Fruit fly (Drosophila melanogaster) whole organism, embryonic: ENCODE data around the gene Grip84.

Source experiments
- Atf-2 ChIP-seq: fragments of 200-800 bp; sonication (Bioruptor generic); optimal IDR thresholded peaks from 2 replicates; lab custom pipeline; 2016; ENCODE audit warnings: missing biosample characterization, missing genetic modification characterization
- B-H2 ChIP-seq: fragments of 200-800 bp; sonication (Bioruptor generic); optimal IDR thresholded peaks from 2 replicates; lab custom pipeline; 2018; ENCODE audit warnings: missing biosample characterization, mild to moderate bottlenecking, missing genetic modification characterization
- CG11247 ChIP-seq: fragments of 200-800 bp; sonication (Bioruptor generic); IDR thresholded peaks from 2 replicates; pipeline ENCODE4 v1.3.6; 2022; ENCODE audit warnings: missing biosample characterization, missing genetic modification characterization
- CG11456 ChIP-seq: fragments of 200-800 bp; sonication (Bioruptor generic); IDR thresholded peaks from 3 replicates; pipeline ENCODE4 v1.3.6; 2022; ENCODE audit warnings: missing biosample characterization, missing genetic modification characterization
- CG12236 ChIP-seq: fragments of 200-800 bp; sonication (Bioruptor generic); optimal IDR thresholded peaks from 2 replicates; lab custom pipeline; 2016; ENCODE audit warnings: missing biosample characterization, missing genetic modification characterization
- CG13624 ChIP-seq: fragments of 200-800 bp; sonication (Bioruptor generic); optimal IDR thresholded peaks from 2 replicates; lab custom pipeline; 2016; ENCODE audit warnings: missing biosample characterization, missing genetic modification characterization
- CG13775 ChIP-seq: fragments of 200-800 bp; sonication (Bioruptor generic); optimal IDR thresholded peaks from 3 replicates; lab custom pipeline; 2017; ENCODE audit warnings: missing biosample characterization, mild to moderate bottlenecking, missing genetic modification characterization
- CG16863 ChIP-seq: fragments of 200-800 bp; sonication (Bioruptor generic); optimal IDR thresholded peaks from 3 replicates; lab custom pipeline; 2016; ENCODE audit warnings: missing biosample characterization, missing genetic modification characterization
- CG17328 ChIP-seq: fragments of 200-800 bp; sonication (Bioruptor generic); IDR thresholded peaks from 2 replicates; pipeline ENCODE4 v1.3.6; 2022; ENCODE audit warnings: missing biosample characterization, missing genetic modification characterization
- CG18619 ChIP-seq: fragments of 200-800 bp; sonication (Bioruptor generic); optimal IDR thresholded peaks from 3 replicates; lab custom pipeline; 2017; ENCODE audit warnings: missing biosample characterization, mild to moderate bottlenecking, missing genetic modification characterization
- CG2116 ChIP-seq: fragments of 200-800 bp; sonication (Bioruptor generic); optimal IDR thresholded peaks from 3 replicates; lab custom pipeline; 2018; ENCODE audit warnings: missing biosample characterization, mild to moderate bottlenecking, missing genetic modification characterization
- CG2678 ChIP-seq: fragments of 200-800 bp; sonication (Bioruptor generic); optimal IDR thresholded peaks from 3 replicates; lab custom pipeline; 2019; ENCODE audit warnings: missing biosample characterization, mild to moderate bottlenecking, missing genetic modification characterization, moderate library complexity
- CG3407 ChIP-seq: fragments of 200-800 bp; sonication (Bioruptor generic); optimal IDR thresholded peaks from 2 replicates; lab custom pipeline; 2018; ENCODE audit warnings: missing biosample characterization, mild to moderate bottlenecking, missing genetic modification characterization
- CG4328 ChIP-seq: fragments of 200-800 bp; sonication (Bioruptor generic); optimal IDR thresholded peaks from 3 replicates; lab custom pipeline; 2017; ENCODE audit warnings: missing biosample characterization, missing genetic modification reagents, missing genetic modification characterization
- CG4617 ChIP-seq: fragments of 200-800 bp; sonication (Bioruptor generic); optimal IDR thresholded peaks from 3 replicates; lab custom pipeline; 2016; ENCODE audit warnings: missing biosample characterization, missing genetic modification characterization, borderline replicate concordance
- CG6272 ChIP-seq: fragments of 200-800 bp; sonication (Bioruptor generic); IDR thresholded peaks from 2 replicates; pipeline ENCODE4 v1.3.6; 2022; ENCODE audit warnings: missing biosample characterization, missing genetic modification characterization
- CG7271 ChIP-seq: fragments of 200-800 bp; sonication (Bioruptor generic); optimal IDR thresholded peaks from 2 replicates; lab custom pipeline; 2018; ENCODE audit warnings: missing biosample characterization, mild to moderate bottlenecking, missing genetic modification characterization, moderate library complexity
- CG7372 ChIP-seq: fragments of 200-800 bp; sonication (Bioruptor generic); IDR thresholded peaks from 2 replicates; pipeline ENCODE4 v1.3.6; 2022; ENCODE audit warnings: missing biosample characterization, missing genetic modification characterization
- CG7987 ChIP-seq: fragments of 200-800 bp; sonication (Bioruptor generic); optimal IDR thresholded peaks from 2 replicates; lab custom pipeline; 2018; ENCODE audit warnings: missing biosample characterization, mild to moderate bottlenecking, missing genetic modification characterization, moderate library complexity
- CG8359 ChIP-seq: fragments of 200-800 bp; sonication (Bioruptor generic); optimal IDR thresholded peaks from 2 replicates; lab custom pipeline; 2017; ENCODE audit warnings: missing biosample characterization, mild to moderate bottlenecking, missing genetic modification characterization, borderline replicate concordance
- CG9215 ChIP-seq: fragments of 200-800 bp; sonication (Bioruptor generic); IDR thresholded peaks from 2 replicates; pipeline ENCODE4 v1.3.6; 2022; ENCODE audit warnings: missing biosample characterization, missing genetic modification characterization
- CG9437 ChIP-seq: fragments of 200-800 bp; sonication (Bioruptor generic); optimal IDR thresholded peaks from 2 replicates; lab custom pipeline; 2018; ENCODE audit warnings: missing biosample characterization, mild to moderate bottlenecking, missing genetic modification characterization
- CTCF ChIP-seq: fragments of 200-800 bp; sonication (Bioruptor generic); optimal IDR thresholded peaks from 2 replicates; lab custom pipeline; 2017; ENCODE audit warnings: missing biosample characterization, mild to moderate bottlenecking, missing genetic modification characterization, moderate library complexity
- Dbx ChIP-seq: fragments of 200-800 bp; sonication (Bioruptor generic); IDR thresholded peaks from 3 replicates; pipeline ENCODE4 v1.3.6; 2022; ENCODE audit warnings: missing biosample characterization, missing genetic modification characterization
- Dip2 ChIP-seq: fragments of 200-800 bp; sonication (Bioruptor generic); IDR thresholded peaks from 2 replicates; pipeline ENCODE4 v1.3.6; 2022; ENCODE audit warnings: missing biosample characterization, missing genetic modification characterization
- Doc2 ChIP-seq: fragments of 200-800 bp; sonication (Bioruptor generic); IDR thresholded peaks from 2 replicates; pipeline ENCODE4 v1.3.6; 2022; ENCODE audit warnings: missing biosample characterization, missing genetic modification characterization
- Dref ChIP-seq: fragments of 200-800 bp; sonication (Bioruptor generic); IDR thresholded peaks from 2 replicates; pipeline ENCODE4 v1.3.6; 2022; ENCODE audit warnings: missing biosample characterization, missing genetic modification characterization
- Gug ChIP-seq: fragments of 200-800 bp; sonication (Bioruptor generic); IDR thresholded peaks from 4 replicates; pipeline ENCODE4 v1.3.6; 2022; ENCODE audit warnings: missing biosample characterization, missing genetic modification characterization
- HLHmδ ChIP-seq: fragments of 200-800 bp; sonication (Bioruptor generic); optimal IDR thresholded peaks from 2 replicates; lab custom pipeline; 2018; ENCODE audit warnings: missing biosample characterization, mild to moderate bottlenecking, missing genetic modification characterization, moderate library complexity
- Max ChIP-seq: fragments of 200-800 bp; sonication (Bioruptor generic); optimal IDR thresholded peaks from 2 replicates; lab custom pipeline; 2016; ENCODE audit warnings: missing biosample characterization, mild to moderate bottlenecking, missing genetic modification characterization
- Sox100B ChIP-seq: fragments of 200-800 bp; sonication (Bioruptor generic); optimal IDR thresholded peaks from 3 replicates; lab custom pipeline; 2018; ENCODE audit warnings: missing biosample characterization, mild to moderate bottlenecking, missing genetic modification characterization
- Sry-δ ChIP-seq: fragments of 200-800 bp; sonication (Bioruptor generic); optimal IDR thresholded peaks from 2 replicates; lab custom pipeline; 2016; ENCODE audit warnings: missing biosample characterization, missing genetic modification characterization
- TFAM ChIP-seq: fragments of 200-800 bp; sonication (Bioruptor generic); optimal IDR thresholded peaks from 2 replicates; lab custom pipeline; 2017; ENCODE audit warnings: missing biosample characterization, missing genetic modification characterization, inconsistent platforms
- amos ChIP-seq: fragments of 200-800 bp; sonication (Bioruptor generic); IDR thresholded peaks from 2 replicates; pipeline ENCODE4 v1.3.6; 2022; ENCODE audit warnings: missing biosample characterization, missing genetic modification characterization; ENCODE audit not compliant: partially characterized antibody
- cas ChIP-seq: fragments of 200-800 bp; sonication (Bioruptor generic); IDR thresholded peaks from 2 replicates; pipeline ENCODE4 v1.3.6; 2022; ENCODE audit warnings: missing biosample characterization, missing genetic modification characterization
- dati ChIP-seq: fragments of 200-800 bp; sonication (Bioruptor generic); IDR thresholded peaks from 2 replicates; pipeline ENCODE4 v1.3.6; 2022; ENCODE audit warnings: missing biosample characterization, missing genetic modification characterization
- dmrt11E ChIP-seq: fragments of 200-800 bp; sonication (Bioruptor generic); optimal IDR thresholded peaks from 3 replicates; lab custom pipeline; 2018; ENCODE audit warnings: missing biosample characterization, mild to moderate bottlenecking, missing genetic modification characterization, moderate library complexity
- dmrt99B ChIP-seq: fragments of 200-800 bp; sonication (Bioruptor generic); optimal IDR thresholded peaks from 2 replicates; lab custom pipeline; 2018; ENCODE audit warnings: missing biosample characterization, mild to moderate bottlenecking, missing genetic modification characterization, moderate library complexity
- gfzf ChIP-seq: fragments of 200-800 bp; sonication (Bioruptor generic); optimal IDR thresholded peaks from 2 replicates; lab custom pipeline; 2016; ENCODE audit warnings: missing biosample characterization, mild to moderate bottlenecking, missing genetic modification characterization, moderate library complexity
- jumu ChIP-seq: fragments of 200-800 bp; sonication (Bioruptor generic); optimal IDR thresholded peaks from 3 replicates; lab custom pipeline; 2016; ENCODE audit warnings: missing biosample characterization, missing genetic modification characterization
- kay ChIP-seq: fragments of 200-800 bp; sonication (Bioruptor generic); optimal IDR thresholded peaks from 2 replicates; lab custom pipeline; 2016; ENCODE audit warnings: missing biosample characterization, missing genetic modification characterization
- otp ChIP-seq: fragments of 200-800 bp; sonication (Bioruptor generic); IDR thresholded peaks from 3 replicates; pipeline ENCODE4, ENCODE4 v1.3.6; 2022; ENCODE audit warnings: missing biosample characterization, missing genetic modification characterization
- salm ChIP-seq: fragments of 200-800 bp; sonication (Bioruptor generic); optimal IDR thresholded peaks from 2 replicates; lab custom pipeline; 2018; ENCODE audit warnings: missing biosample characterization, mild to moderate bottlenecking, missing genetic modification characterization
- sc ChIP-seq, 3 experiments: fragments of >200 bp in 2 of 3; fragments of 200-800 bp in 1 of 3; sonication (Bioruptor generic) in 1 of 3; optimal IDR thresholded peaks; 2 replicates in 2 of 3; 3 replicates in 1 of 3; lab custom pipeline; 2017; ENCODE audit warnings: mild to moderate bottlenecking in 1 of 3, missing biosample characterization in 1 of 3, missing genetic modification characterization in 1 of 3, missing genetic modification reagents in 1 of 3
- shn ChIP-seq: fragments of 200-800 bp; sonication (Bioruptor generic); optimal IDR thresholded peaks from 3 replicates; lab custom pipeline; 2016; ENCODE audit warnings: missing biosample characterization, missing genetic modification characterization
- so ChIP-seq: fragments of 200-800 bp; sonication (Bioruptor generic); IDR thresholded peaks from 3 replicates; pipeline ENCODE4 v1.3.6; 2022; ENCODE audit warnings: missing biosample characterization, missing genetic modification characterization
- tap ChIP-seq: fragments of 200-800 bp; optimal IDR thresholded peaks from 3 replicates; lab custom pipeline; 2019; ENCODE audit warnings: missing biosample characterization, mild to moderate bottlenecking, missing genetic modification characterization, moderate library complexity
- tna ChIP-seq: fragments of 200-800 bp; sonication (Bioruptor generic); IDR thresholded peaks from 2 replicates; pipeline ENCODE4 v1.3.6; 2022; ENCODE audit warnings: missing biosample characterization, missing genetic modification characterization; ENCODE audit not compliant: partially characterized antibody
- toy ChIP-seq: fragments of 200-800 bp; sonication (Bioruptor generic); IDR thresholded peaks from 2 replicates; pipeline ENCODE4 v1.3.6; 2022; ENCODE audit warnings: missing biosample characterization, missing genetic modification characterization
- trh ChIP-seq: fragments of 200-800 bp; sonication (Bioruptor generic); optimal IDR thresholded peaks from 2 replicates; lab custom pipeline; 2016; ENCODE audit warnings: missing biosample characterization, missing genetic modification characterization
- tx ChIP-seq: fragments of 200-800 bp; sonication (Bioruptor generic); optimal IDR thresholded peaks from 2 replicates; lab custom pipeline; 2016; ENCODE audit warnings: missing biosample characterization, missing genetic modification characterization

The Grip84 gene

dm6 chrX:19603953-19604352 lies 38.4 kb upstream of the Grip84 start (continued):
- TF ChIP-seq CG7372 (GFP tag; lab: Robert Waterston, UW) (peak; percentile 59), gfzf (GFP tag; lab: Kevin White, UChicago) (no peak), CG3407 (GFP tag; lab: Kevin White, UChicago) (peak; percentile 12), tna (GFP tag; lab: Robert Waterston, UW) (no peak), Atf-2 (GFP tag; lab: Kevin White, UChicago) (peak; percentile 33), dati (GFP tag; lab: Robert Waterston, UW) (0 out of 2 replicates have a peak, but pooled peaks have one; percentile 21), CG12236 (GFP tag; lab: Kevin White, UChicago) (no peak), so (GFP tag; lab: Robert Waterston, UW) (peak; percentile 83), CG9437 (GFP tag; lab: Kevin White, UChicago) (peak; percentile 49), Gug (GFP tag; lab: Robert Waterston, UW) (peak; percentile 70; the same call in 3 of the 4 replicates), shn (no peak), TFAM (GFP tag; lab: Kevin White, UChicago) (no peak), CG17328 (GFP tag; lab: Robert Waterston, UW) (peak; percentile 74), Dref (GFP tag; lab: Robert Waterston, UW) (0 out of 2 replicates have a peak, but pooled peaks have one; percentile 26), jumu (GFP tag; lab: Kevin White, UChicago) (peak; percentile 55), Doc2 (GFP tag; lab: Robert Waterston, UW) (no peak), cas (GFP tag; lab: Robert Waterston, UW) (0 out of 2 replicates have a peak, but pooled peaks have one; percentile 38), B-H2 (peak; percentile 46), CG7987 (no peak), CG4617 (GFP tag; lab: Kevin White, UChicago) (peak; percentile 14), CG16863 (GFP tag; lab: Kevin White, UChicago) (peak; percentile 39), HLHmδ (no peak), CG2678 (tag; lab: Kevin White, UChicago) (peak; percentile 82), trh (GFP tag; lab: Kevin White, UChicago) (no peak), CG13775 (peak; percentile 65), CG2116 (peak; percentile 2), amos (GFP tag; lab: Robert Waterston, UW) (no peak), dmrt99B (tag; lab: Kevin White, UChicago) (peak; percentile 85), Dip2 (GFP tag; lab: Robert Waterston, UW) (no peak), dmrt11E (tag; lab: Kevin White, UChicago) (peak; percentile 9), otp (GFP tag; lab: Robert Waterston, UW) (peak; percentile 76; the same call in 2 of the 3 replicates), CG7271 (tag; lab: Kevin White, UChicago) (peak; percentile 7), sc (optimal IDR thresholded peaks at IDR 0.05; lab: Kevin White, UChicago) (no peak), sc (GFP tag; optimal IDR thresholded peaks at IDR 0.05; lab: Kevin White, UChicago) (peak; percentile 27), Sry-δ (no peak), tap (peak; percentile 72), kay (GFP tag; lab: Kevin White, UChicago) (peak; percentile 68), CG11247 (peak; percentile 77), Dbx (GFP tag; lab: Robert Waterston, UW) (peak; percentile 82), salm (tag; lab: Kevin White, UChicago) (no peak), Sox100B (peak; percentile 53), CG11456 (GFP tag; lab: Robert Waterston, UW) (peak; percentile 80), Max (peak; percentile 52), tx (peak; percentile 20), CG18619 (GFP tag; lab: Kevin White, UChicago) (peak; percentile 50), CG6272 (peak; percentile 49), CG13624 (GFP tag; lab: Kevin White, UChicago) (peak; percentile 44), CG4328 (GFP tag; lab: Kevin White, UChicago) (peak; percentile 49), CG8359 (GFP tag; lab: Kevin White, UChicago) (no peak), toy (GFP tag; lab: Robert Waterston, UW) (peak; percentile 65), CTCF (GFP tag; lab: Kevin White, UChicago) (peak; percentile 1), CG9215 (GFP tag; lab: Robert Waterston, UW) (peak; percentile 73)
